Worm (Caenorhabditis elegans): Measurements from ENCODE around the gene epc-1.
A peak's percentile ranks its signal among the peaks of the same experiment; 100 is the strongest.

The epc-1 gene

DNA sequence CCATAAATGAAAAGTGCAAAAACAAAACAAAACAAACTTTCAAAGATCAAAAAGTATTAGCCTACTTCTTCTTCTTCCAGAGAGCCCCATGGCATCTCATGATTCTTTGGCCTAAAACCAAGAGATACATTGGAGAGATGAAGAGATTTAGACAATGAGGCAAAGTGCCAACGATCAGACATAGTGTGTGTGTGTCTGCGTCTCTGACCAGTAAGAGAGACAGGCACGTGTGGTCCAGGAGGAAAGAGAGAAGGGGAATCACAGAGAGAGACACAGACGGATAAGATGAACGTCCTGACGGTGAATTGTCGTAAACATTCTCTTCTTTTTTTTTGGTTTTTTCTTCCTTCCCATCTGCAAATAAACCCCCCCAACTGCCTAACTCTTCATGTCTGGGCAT is 24.9 kb downstream of the epc-1 start (continued):
- TF ChIP-seq nhr-48 (tag; optimal IDR thresholded peaks at IDR 0.05) (peak; percentile 85), ZK546.5 (tag; optimal IDR thresholded peaks at IDR 0.05) (no peak), saeg-2 (GFP tag; IDR thresholded peaks at IDR 0.05) (0 out of 2 replicates have a peak, but pooled peaks have one; percentile 9), spr-3 (GFP tag; optimal IDR thresholded peaks at IDR 0.05) (no peak), nhr-77 (tag; optimal IDR thresholded peaks at IDR 0.05) (peak; percentile 82), dmd-9 (GFP tag; IDR thresholded peaks at IDR 0.05) (no peak), zip-2 (tag; optimal IDR thresholded peaks at IDR 0.05) (no peak), F44E2.7 (GFP tag; IDR thresholded peaks at IDR 0.05) (no peak), snpc-1.2 (GFP tag; IDR thresholded peaks at IDR 0.05) (no peak), dve-1 (tag; optimal IDR thresholded peaks at IDR 0.05; ENCODE audit: insufficient read depth) (peak; percentile 98), lsy-2 (tag; optimal IDR thresholded peaks at IDR 0.05) (peak; percentile 84 to 95), pha-4 (GFP tag; IDR thresholded peaks at IDR 0.05) (peak; percentile 70), pha-4 (tag; optimal IDR thresholded peaks at IDR 0.05) (peak; percentile 94), Y105C5A.15 (GFP tag; IDR thresholded peaks at IDR 0.05) (no peak), Y48G9A.11 (GFP tag; IDR thresholded peaks at IDR 0.05) (no peak), mxl-2 (GFP tag; conservative IDR thresholded peaks at IDR 0.05) (0 out of 2 replicates have a peak, but pooled peaks have one; percentile 28), aha-1 (tag) (peak; percentile 98), rbr-2 (tag; optimal IDR thresholded peaks at IDR 0.05) (peak; percentile 86), spr-1 (tag; optimal IDR thresholded peaks at IDR 0.05) (peak; percentile 59), nhr-111 (GFP tag; optimal IDR thresholded peaks at IDR 0.05) (no peak), zag-1 (tag; optimal IDR thresholded peaks at IDR 0.05) (peak; percentile 62), tra-1 (GFP tag; IDR thresholded peaks at IDR 0.05) (peak; percentile 94), ceh-32 (tag; optimal IDR thresholded peaks at IDR 0.05; ENCODE audit: poor library complexity) (no peak), lin-1 (GFP tag; IDR thresholded peaks at IDR 0.05) (peak; percentile 75), gei-8 (GFP tag; optimal IDR thresholded peaks at IDR 0.05) (peak; percentile 70), hmg-1.1 (GFP tag; IDR thresholded peaks at IDR 0.05) (peak; percentile 92), lir-3 (tag; optimal IDR thresholded peaks at IDR 0.05) (no peak), egl-43 (GFP tag; IDR thresholded peaks at IDR 0.05) (peak; percentile 75; the same call in 1 of the 2 replicates), madf-5 (GFP tag; IDR thresholded peaks at IDR 0.05) (no peak), lin-38 (GFP tag; IDR thresholded peaks at IDR 0.05) (peak; percentile 35; the same call in 1 of the 2 replicates), dmd-6 (GFP tag; IDR thresholded peaks at IDR 0.05) (peak; percentile 96), Y5F2A.4 (GFP tag; optimal IDR thresholded peaks at IDR 0.05) (no peak), ceh-20 (GFP tag; IDR thresholded peaks at IDR 0.05) (peak; percentile 88), F49E8.2 (tag; optimal IDR thresholded peaks at IDR 0.05; ENCODE audit: borderline replicate concordance) (no peak), unc-62 (GFP tag; optimal IDR thresholded peaks at IDR 0.05 in 1 of 2) (peak in 1 of 2 experiments; percentile 100), unc-62 (tag; optimal IDR thresholded peaks at IDR 0.05) (peak; percentile 85), set-16 (GFP tag; IDR thresholded peaks at IDR 0.05) (peak; percentile 56; the same call in 1 of the 2 replicates), jun-1 (tag; optimal IDR thresholded peaks at IDR 0.05) (peak; percentile 77), ceh-82 (tag; optimal IDR thresholded peaks at IDR 0.05) (no peak), hlh-11 (tag; optimal IDR thresholded peaks at IDR 0.05) (peak; percentile 98), zfp-3 (GFP tag; conservative IDR thresholded peaks at IDR 0.05) (0 out of 2 replicates have a peak, but pooled peaks have one; percentile 18), duxl-1 (tag; optimal IDR thresholded peaks at IDR 0.05; ENCODE audit: poor library complexity) (peak; percentile 34), madf-9 (GFP tag; conservative IDR thresholded peaks at IDR 0.05) (0 out of 2 replicates have a peak, but pooled peaks have one; percentile 47), zip-11 (GFP tag; IDR thresholded peaks at IDR 0.05) (no peak), lin-13 (GFP tag; optimal IDR thresholded peaks at IDR 0.05) (peak; percentile 56), nhr-6 (tag; optimal IDR thresholded peaks at IDR 0.05) (peak; percentile 95), ces-1 (GFP tag; optimal IDR thresholded peaks at IDR 0.05) (no peak), daf-16 (GFP tag; optimal IDR thresholded peaks at IDR 0.05) (peak in 1 of 2 experiments; percentile 76), daf-16 (tag; optimal IDR thresholded peaks at IDR 0.05) (peak; percentile 76), ztf-7 (tag; optimal IDR thresholded peaks at IDR 0.05) (peak; percentile 62), snpc-4 (tag; optimal IDR thresholded peaks at IDR 0.05) (peak; percentile 14), F10B5.3 (tag; optimal IDR thresholded peaks at IDR 0.05) (no peak)

Measured in whole organism, L4 larva.